Worm (Caenorhabditis elegans): Measurements from ENCODE around the gene mpst-3.

mpst-3 gene

ce11 chrV:14910758-14911157, 15.3 kb downstream of the mpst-3 start:
- no peak for TF ChIP-seq Y116A8C.19 (tag; optimal IDR thresholded peaks at IDR 0.05; ENCODE audit: borderline replicate concordance)
- peak; percentile 9 for TF ChIP-seq dsc-1 (tag; optimal IDR thresholded peaks at IDR 0.05)

- TF ChIP-seq nhr-20 (tag; optimal IDR thresholded peaks at IDR 0.05) (no peak), aha-1 (tag; optimal IDR thresholded peaks at IDR 0.05) (no peak), efl-1 (optimal IDR thresholded peaks at IDR 0.05) (no peak), efl-1 (GFP tag; optimal IDR thresholded peaks at IDR 0.05 in 1 of 2) (peak in 1 of 2 experiments; percentile 87), nhr-76 (tag; optimal IDR thresholded peaks at IDR 0.05) (no peak), unc-62 (GFP tag; optimal IDR thresholded peaks at IDR 0.05) (no peak), unc-98 (GFP tag; IDR thresholded peaks at IDR 0.05) (no peak), fkh-10 (GFP tag; optimal IDR thresholded peaks at IDR 0.05) (no peak), alr-1 (tag; optimal IDR thresholded peaks at IDR 0.05; ENCODE audit: borderline replicate concordance) (no peak), unc-130 (tag; optimal IDR thresholded peaks at IDR 0.05) (no peak)
These were observed 20.2 kb downstream of the mpst-3 start, which contains the start of gene H12D21.11 for ce11 chrV:14915599-14915998. H12D21.11 (plus strand) TSS chrV:14915899.

- TF ChIP-seq pag-3 (tag; optimal IDR thresholded peaks at IDR 0.05; ENCODE audit: borderline replicate concordance, insufficient read depth) = no peak
- no peak for TF ChIP-seq efl-1 (optimal IDR thresholded peaks at IDR 0.05)
- TF ChIP-seq efl-1 (GFP tag; optimal IDR thresholded peaks at IDR 0.05 in 1 of 2) = no peak
- TF ChIP-seq ets-5 (GFP tag; IDR thresholded peaks at IDR 0.05) = no peak
- TF ChIP-seq Y116A8C.19 (tag; optimal IDR thresholded peaks at IDR 0.05; ENCODE audit: borderline replicate concordance) = no peak
- peak; percentile 37 for TF ChIP-seq nhr-85 (tag)
- TF ChIP-seq C34B4.2 (tag; optimal IDR thresholded peaks at IDR 0.05) = no peak
- no peak for TF ChIP-seq ceh-63 (GFP tag; optimal IDR thresholded peaks at IDR 0.05)
- TF ChIP-seq tbx-2 (tag; optimal IDR thresholded peaks at IDR 0.05) = no peak
- no peak for TF ChIP-seq ceh-90 (tag; optimal IDR thresholded peaks at IDR 0.05)
- TF ChIP-seq ceh-82 (tag; optimal IDR thresholded peaks at IDR 0.05) = no peak
- no peak for TF ChIP-seq hlh-17 (GFP tag; optimal IDR thresholded peaks at IDR 0.05; ENCODE audit: borderline replicate concordance)
- peak; percentile 34 for TF ChIP-seq blmp-1 (tag; optimal IDR thresholded peaks at IDR 0.05)
- no peak for TF ChIP-seq dpl-1 (GFP tag; optimal IDR thresholded peaks at IDR 0.05)
- TF ChIP-seq vab-15 (tag; optimal IDR thresholded peaks at IDR 0.05) = no peak
These were observed 26.1 kb downstream of the mpst-3 start, which contains the start of gene zmp-4 for ce11 chrV:14921509-14921908. zmp-4 (minus strand) TSS chrV:14921609.

DNA sequence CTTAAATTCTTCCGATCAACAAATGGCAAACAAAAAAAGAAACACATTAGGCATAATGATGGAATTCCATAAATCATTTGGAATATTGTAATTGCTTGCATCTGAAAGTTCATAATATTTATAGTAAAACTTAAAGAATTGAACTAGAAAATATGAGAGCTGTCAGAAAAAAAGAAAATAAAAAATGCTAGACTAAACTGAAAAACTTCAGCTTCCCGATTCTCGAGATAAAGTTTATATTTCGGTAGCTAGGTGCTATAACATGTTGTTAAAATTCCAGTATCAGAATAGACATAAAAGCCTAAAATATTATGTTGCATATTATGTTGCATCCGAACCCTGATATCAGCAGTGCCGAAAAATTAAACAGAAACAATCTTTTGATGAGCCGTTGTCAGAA, 28.7 kb downstream of the mpst-3 start, which contains the start of gene srg-54:
Gene srg-54, minus strand, starts transcription at position 101 of the 400 bp plus-strand sequence.
- no peak for TF ChIP-seq aly-2 (tag; optimal IDR thresholded peaks at IDR 0.05)
- TF ChIP-seq mef-2 (tag; optimal IDR thresholded peaks at IDR 0.05) = no peak
- TF ChIP-seq ceh-63 (GFP tag; optimal IDR thresholded peaks at IDR 0.05) = no peak
- TF ChIP-seq xbp-1 (tag; optimal IDR thresholded peaks at IDR 0.05) = no peak
- TF ChIP-seq nhr-47 (tag; optimal IDR thresholded peaks at IDR 0.05) = no peak
- no peak for TF ChIP-seq alr-1 (tag; optimal IDR thresholded peaks at IDR 0.05; ENCODE audit: borderline replicate concordance)
- TF ChIP-seq hpl-2 (GFP tag; optimal IDR thresholded peaks at IDR 0.05) = no peak
- no peak for TF ChIP-seq C34B4.2 (tag; optimal IDR thresholded peaks at IDR 0.05)
- no peak for TF ChIP-seq mab-9 (GFP tag; IDR thresholded peaks at IDR 0.05)
- TF ChIP-seq zag-1 (tag; optimal IDR thresholded peaks at IDR 0.05) = no peak
- TF ChIP-seq lsy-2 (tag; optimal IDR thresholded peaks at IDR 0.05) = no peak
- TF ChIP-seq Y116A8C.19 (tag; optimal IDR thresholded peaks at IDR 0.05; ENCODE audit: borderline replicate concordance) = no peak
- TF ChIP-seq fkh-4 (tag; optimal IDR thresholded peaks at IDR 0.05; ENCODE audit: borderline replicate concordance) = no peak
- no peak for TF ChIP-seq ceh-82 (tag; optimal IDR thresholded peaks at IDR 0.05)
- no peak for TF ChIP-seq tlp-1 (tag; optimal IDR thresholded peaks at IDR 0.05)

DNA sequence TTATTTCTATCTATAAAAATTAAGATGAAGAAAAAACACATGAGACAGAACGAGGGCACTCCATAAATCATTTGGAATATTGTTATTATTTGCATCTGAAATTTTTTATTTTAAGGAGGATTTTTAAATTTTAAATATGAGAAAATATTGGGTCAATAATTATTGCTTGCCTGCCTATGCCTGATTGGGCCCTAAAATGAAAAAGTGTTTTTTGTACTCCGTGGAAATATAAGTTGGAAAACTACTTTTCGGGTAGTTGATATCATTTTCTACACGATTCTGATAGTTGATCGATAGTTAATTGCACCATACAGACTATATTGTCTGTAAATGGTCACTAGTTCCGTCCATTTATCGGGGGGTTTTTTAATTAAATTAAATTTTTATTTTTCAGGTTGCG, 32.8 kb downstream of the mpst-3 start, which contains the start of gene srg-55:
Gene srg-55, minus strand, starts transcription at position 101 of the 400 bp plus-strand sequence.
- no peak for TF ChIP-seq mep-1 (tag; optimal IDR thresholded peaks at IDR 0.05)
- no peak for TF ChIP-seq pax-3 (tag; optimal IDR thresholded peaks at IDR 0.05)
- no peak for TF ChIP-seq unc-130 (tag; optimal IDR thresholded peaks at IDR 0.05)
- TF ChIP-seq pag-3 (tag; optimal IDR thresholded peaks at IDR 0.05; ENCODE audit: borderline replicate concordance, insufficient read depth) = no peak
- no peak for TF ChIP-seq unc-30 (tag; optimal IDR thresholded peaks at IDR 0.05)
- no peak for TF ChIP-seq mdl-1 (tag; optimal IDR thresholded peaks at IDR 0.05)
